Fruit fly (Drosophila melanogaster) Kc167 (cell line): ENCODE data around the gene COX7B.

Experiments
- Sin3A ChIP-seq: fragments of >200 bp; optimal IDR thresholded peaks from 2 replicates; lab custom pipeline; 2018; ENCODE audit warnings: missing external identifiers
- h ChIP-seq: fragments of >200 bp; optimal IDR thresholded peaks from 3 replicates; lab custom pipeline; 2018; ENCODE audit warnings: missing external identifiers
- psq ChIP-seq: fragments of >200 bp; optimal IDR thresholded peaks from 2 replicates; lab custom pipeline; 2017; ENCODE audit warnings: missing external identifiers

DNA sequence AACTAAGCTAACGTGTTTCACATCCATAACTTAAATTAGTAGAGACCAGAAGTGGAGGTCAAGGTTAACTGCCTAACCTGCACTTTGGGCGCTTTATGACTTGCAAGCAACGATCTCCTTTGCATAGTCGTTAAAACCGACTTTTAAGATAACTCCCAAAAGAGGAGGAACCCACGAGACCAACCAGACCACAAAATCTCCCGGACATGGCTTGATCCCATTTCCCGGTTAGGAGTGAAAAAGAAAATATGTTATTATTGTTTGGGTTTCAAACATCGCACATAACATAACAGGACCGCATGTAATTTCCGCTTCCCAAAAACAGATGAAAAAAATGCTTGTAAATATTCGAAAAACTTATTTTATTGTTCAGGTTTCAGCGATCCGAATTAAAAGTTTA, 42.0 kb upstream of the COX7B start:
- TF ChIP-seq psq (lab: Kevin White, UChicago) (no peak), Sin3A (lab: Kevin White, UChicago) (no peak), h (no peak)
